Worm (Caenorhabditis elegans) whole organism, young adult: ENCODE data around the gene gei-13.

Experiments used
- B0019.2 ChIP-seq: fragments of 200-800 bp; sonication (Bioruptor generic); conservative IDR thresholded peaks from 2 replicates; pipeline ENCODE4 v1.3.6; 2022; ENCODE audit warnings: missing genetic modification reagents, missing genetic modification characterization, missing compliant biosample characterization
- D2030.7 ChIP-seq: fragments of 200-800 bp; sonication (Bioruptor generic); IDR thresholded peaks from 2 replicates; pipeline ENCODE4 v1.3.6; 2022; ENCODE audit warnings: missing genetic modification reagents, missing genetic modification characterization, missing compliant biosample characterization
- F39B2.1 ChIP-seq: fragments of 200-800 bp; sonication (Bioruptor generic); IDR thresholded peaks from 2 replicates; pipeline ENCODE4 v1.3.6; 2022; ENCODE audit warnings: missing genetic modification reagents, missing genetic modification characterization, missing compliant biosample characterization
- F57C9.4 ChIP-seq: sonication (generic microtip); optimal IDR thresholded peaks from 2 replicates; lab custom pipeline; 2017; ENCODE audit warnings: mild to moderate bottlenecking, missing genetic modification characterization, missing compliant biosample characterization
- K11D2.4 ChIP-seq: fragments of 200-800 bp; sonication (Bioruptor generic); IDR thresholded peaks from 2 replicates; pipeline ENCODE4 v1.3.6; 2022; ENCODE audit warnings: missing genetic modification reagents, missing genetic modification characterization, missing compliant biosample characterization
- T26A5.8 ChIP-seq: sonication (generic microtip); optimal IDR thresholded peaks from 2 replicates; lab custom pipeline; 2016; ENCODE audit warnings: missing genetic modification characterization, missing compliant biosample characterization
- Y53G8AR.9 ChIP-seq: fragments of 200-800 bp; sonication (Bioruptor generic); conservative IDR thresholded peaks from 2 replicates; pipeline ENCODE4 v1.3.6; 2022; ENCODE audit warnings: missing genetic modification reagents, missing genetic modification characterization, missing compliant biosample characterization
- ZK185.1 ChIP-seq: sonication (generic microtip); optimal IDR thresholded peaks from 2 replicates; lab custom pipeline; 2016; ENCODE audit warnings: mild to moderate bottlenecking, missing genetic modification characterization, missing compliant biosample characterization; ENCODE audit not compliant: poor library complexity, severe bottlenecking
- ama-1 ChIP-seq, 3 experiments: fragments of 150-350 bp in 1 of 3; sonication (generic microtip) in 2 of 3; optimal IDR thresholded peaks; 2 replicates each; lab custom pipeline; 2014 to 2018; ENCODE audit warnings: missing biosample characterization in 2 of 3, missing genetic modification characterization in 2 of 3, missing genetic modification reagents in 2 of 3
- aptf-2 ChIP-seq: fragments of 200-800 bp; sonication (Bioruptor generic); conservative IDR thresholded peaks from 2 replicates; pipeline ENCODE4 v1.3.6; 2022; ENCODE audit warnings: missing genetic modification reagents, missing genetic modification characterization, missing compliant biosample characterization
- aptf-3 ChIP-seq: fragments of 200-800 bp; sonication (Bioruptor generic); IDR thresholded peaks from 2 replicates; pipeline ENCODE4 v1.3.6; 2022; ENCODE audit warnings: missing genetic modification characterization, missing compliant biosample characterization
- athp-1 ChIP-seq: sonication (generic microtip); optimal IDR thresholded peaks from 2 replicates; lab custom pipeline; 2017; ENCODE audit warnings: mild to moderate bottlenecking, missing genetic modification characterization, missing compliant biosample characterization
- bed-2 ChIP-seq: fragments of 200-800 bp; sonication (Bioruptor generic); IDR thresholded peaks from 2 replicates; pipeline ENCODE4 v1.3.6; 2022; ENCODE audit warnings: missing genetic modification reagents, missing genetic modification characterization, missing compliant biosample characterization
- cebp-2 ChIP-seq: fragments of 200-800 bp; sonication (Bioruptor generic); IDR thresholded peaks from 2 replicates; pipeline ENCODE4 v1.3.6; 2022; ENCODE audit warnings: missing genetic modification characterization, missing compliant biosample characterization
- ceh-27 ChIP-seq: fragments of 200-800 bp; sonication (Bioruptor generic); optimal IDR thresholded peaks from 2 replicates; lab custom pipeline; 2018; ENCODE audit warnings: mild to moderate bottlenecking, missing genetic modification characterization, moderate library complexity, missing compliant biosample characterization
- ceh-79 ChIP-seq: sonication (generic microtip); optimal IDR thresholded peaks from 2 replicates; lab custom pipeline; 2017; ENCODE audit warnings: mild to moderate bottlenecking, missing genetic modification characterization, missing compliant biosample characterization
- ceh-91 ChIP-seq: fragments of 200-800 bp; sonication (Bioruptor generic); IDR thresholded peaks from 2 replicates; pipeline ENCODE4 v1.3.6; 2022; ENCODE audit warnings: missing genetic modification reagents, missing genetic modification characterization, missing compliant biosample characterization
- dox-1 ChIP-seq: fragments of 200-800 bp; sonication (Bioruptor generic); IDR thresholded peaks from 2 replicates; pipeline ENCODE4 v1.3.6; 2022; ENCODE audit warnings: missing genetic modification reagents, missing genetic modification characterization, missing compliant biosample characterization
- dpff-1 ChIP-seq: sonication (generic microtip); optimal IDR thresholded peaks from 2 replicates; lab custom pipeline; 2017; ENCODE audit warnings: mild to moderate bottlenecking, missing genetic modification characterization, missing compliant biosample characterization
- egl-18 ChIP-seq: fragments of 200-800 bp; sonication (Bioruptor generic); IDR thresholded peaks from 2 replicates; pipeline ENCODE4 v1.3.6; 2022; ENCODE audit warnings: missing genetic modification reagents, missing genetic modification characterization, missing compliant biosample characterization
- egrh-3 ChIP-seq: fragments of 200-800 bp; sonication (Bioruptor generic); IDR thresholded peaks from 2 replicates; pipeline ENCODE4 v1.3.6; 2022; ENCODE audit warnings: missing genetic modification reagents, missing genetic modification characterization, missing compliant biosample characterization
- ekl-4 ChIP-seq: fragments of 200-800 bp; sonication (Bioruptor generic); IDR thresholded peaks from 2 replicates; pipeline ENCODE4 v1.3.6; 2022; ENCODE audit warnings: missing genetic modification reagents, missing genetic modification characterization, missing compliant biosample characterization
- fkh-3 ChIP-seq: sonication (generic microtip); optimal IDR thresholded peaks from 2 replicates; lab custom pipeline; 2016; ENCODE audit warnings: mild to moderate bottlenecking, missing genetic modification characterization, missing compliant biosample characterization
- hmg-20 ChIP-seq: fragments of 200-800 bp; sonication (Bioruptor generic); IDR thresholded peaks from 2 replicates; pipeline ENCODE4 v1.3.6; 2022; ENCODE audit warnings: missing genetic modification reagents, missing genetic modification characterization, missing compliant biosample characterization
- hrde-1 ChIP-seq: sonication (generic microtip); optimal IDR thresholded peaks from 2 replicates; lab custom pipeline; 2016; ENCODE audit warnings: missing genetic modification characterization, mild to moderate bottlenecking, missing compliant biosample characterization, moderate library complexity, missing genotype, missing genetic modification reagents, borderline replicate concordance
- lag-1 ChIP-seq: fragments of 200-800 bp; sonication (Bioruptor generic); IDR thresholded peaks from 2 replicates; pipeline ENCODE4 v1.3.6; 2022; ENCODE audit warnings: missing genetic modification reagents, missing genetic modification characterization, missing compliant biosample characterization
- lin-26 ChIP-seq: fragments of 200-800 bp; sonication (Bioruptor generic); IDR thresholded peaks from 2 replicates; pipeline ENCODE4 v1.3.6; 2022; ENCODE audit warnings: missing genetic modification reagents, missing genetic modification characterization, missing compliant biosample characterization
- lir-1 ChIP-seq: fragments of 200-800 bp; sonication (Bioruptor generic); conservative IDR thresholded peaks from 2 replicates; pipeline ENCODE4 v1.3.6; 2022; ENCODE audit warnings: missing genetic modification reagents, missing genetic modification characterization, missing compliant biosample characterization
- lsl-1 ChIP-seq: fragments of 200-800 bp; sonication (Bioruptor generic); optimal IDR thresholded peaks from 2 replicates; lab custom pipeline; 2018; ENCODE audit warnings: mild to moderate bottlenecking, missing genetic modification characterization, moderate library complexity, missing compliant biosample characterization
- madf-10 ChIP-seq: sonication (generic microtip); optimal IDR thresholded peaks from 2 replicates; lab custom pipeline; 2016; ENCODE audit warnings: mild to moderate bottlenecking, missing genetic modification characterization, missing compliant biosample characterization
- madf-8 ChIP-seq: fragments of 200-800 bp; sonication (Bioruptor generic); conservative IDR thresholded peaks from 2 replicates; pipeline ENCODE4 v1.3.6; 2022; ENCODE audit warnings: missing genetic modification reagents, missing genetic modification characterization, missing compliant biosample characterization
- nfya-2 ChIP-seq: fragments of 200-800 bp; sonication (Bioruptor generic); IDR thresholded peaks from 2 replicates; pipeline ENCODE4 v1.3.6; 2022; ENCODE audit warnings: missing genetic modification reagents, missing genetic modification characterization, missing compliant biosample characterization
- nhr-179 ChIP-seq: sonication (generic microtip); optimal IDR thresholded peaks from 2 replicates; lab custom pipeline; 2016; ENCODE audit warnings: mild to moderate bottlenecking, missing genetic modification characterization, missing compliant biosample characterization
- nhr-90 ChIP-seq: sonication (generic microtip); optimal IDR thresholded peaks from 2 replicates; lab custom pipeline; 2016; ENCODE audit warnings: missing genotype, mild to moderate bottlenecking, missing genetic modification characterization, missing compliant biosample characterization
- repo-1 ChIP-seq: sonication (generic microtip); optimal IDR thresholded peaks from 2 replicates; lab custom pipeline; 2017; ENCODE audit warnings: mild to moderate bottlenecking, missing genetic modification characterization, missing compliant biosample characterization
- sdz-38 ChIP-seq: sonication (generic microtip); optimal IDR thresholded peaks from 2 replicates; lab custom pipeline; 2016; ENCODE audit warnings: missing genotype, missing genetic modification characterization, missing compliant biosample characterization
- sea-2 ChIP-seq: fragments of 200-800 bp; sonication (Bioruptor generic); IDR thresholded peaks from 2 replicates; pipeline ENCODE4 v1.3.6; 2022; ENCODE audit warnings: missing genetic modification characterization, missing compliant biosample characterization
- snpc-1.1 ChIP-seq: sonication (generic microtip); optimal IDR thresholded peaks from 2 replicates; lab custom pipeline; 2017; ENCODE audit warnings: missing genetic modification characterization, mild to moderate bottlenecking, missing compliant biosample characterization, antibody characterized with exemption, moderate library complexity, missing genotype, missing genetic modification reagents; ENCODE audit not compliant: insufficient read depth
- somi-1 ChIP-seq: fragments of 200-800 bp; sonication (Bioruptor generic); optimal IDR thresholded peaks from 2 replicates; lab custom pipeline; 2018; ENCODE audit warnings: mild to moderate bottlenecking, missing genetic modification characterization, missing compliant biosample characterization
- tlf-1 ChIP-seq: fragments of 200-800 bp; sonication (Bioruptor generic); optimal IDR thresholded peaks from 2 replicates; lab custom pipeline; 2018; ENCODE audit warnings: mild to moderate bottlenecking, missing genetic modification characterization, missing compliant biosample characterization
- zfh-2 ChIP-seq: fragments of 200-800 bp; sonication (Bioruptor generic); conservative IDR thresholded peaks from 2 replicates; pipeline ENCODE4 v1.3.6; 2022; ENCODE audit warnings: missing genetic modification reagents, missing genetic modification characterization, missing compliant biosample characterization
- ztf-25 ChIP-seq: fragments of 200-800 bp; sonication (Bioruptor generic); IDR thresholded peaks from 2 replicates; pipeline ENCODE4 v1.3.6; 2022; ENCODE audit warnings: missing genetic modification reagents, missing genetic modification characterization, missing compliant biosample characterization
- ztf-28 ChIP-seq: fragments of 200-800 bp; sonication (Bioruptor generic); IDR thresholded peaks from 2 replicates; pipeline ENCODE4 v1.3.6; 2022; ENCODE audit warnings: missing genetic modification reagents, missing genetic modification characterization, missing compliant biosample characterization

gei-13 gene

ce11 chrIII:9598168-9598567 is 38.7 kb downstream of the gei-13 start, which contains the start of gene F58A4.1:
F58A4.1 (plus strand) TSS chrIII:9598468.
- TF ChIP-seq fkh-3 (tag; lab: Kevin White, UChicago), result no peak
- TF ChIP-seq lag-1 (GFP tag; lab: Robert Waterston, UW), result no peak
- TF ChIP-seq athp-1 (tag; lab: Kevin White, UChicago), result no peak
- no peak for TF ChIP-seq nhr-90 (tag; lab: Kevin White, UChicago)
- no peak for TF ChIP-seq zfh-2 (GFP tag; lab: Robert Waterston, UW)
- TF ChIP-seq ekl-4 (GFP tag; lab: Robert Waterston, UW), result no peak
- no peak for TF ChIP-seq sea-2 (GFP tag; lab: Robert Waterston, UW)
- TF ChIP-seq dox-1 (GFP tag; lab: Robert Waterston, UW), result no peak
- no peak for TF ChIP-seq sdz-38
- no peak for TF ChIP-seq ZK185.1 (tag; lab: Kevin White, UChicago)
- no peak for TF ChIP-seq aptf-3 (GFP tag; lab: Robert Waterston, UW)
- TF ChIP-seq lir-1 (GFP tag; lab: Robert Waterston, UW), result no peak
- no peak for TF ChIP-seq egrh-3 (GFP tag; lab: Robert Waterston, UW)
- TF ChIP-seq T26A5.8 (tag; lab: Kevin White, UChicago), result no peak
- TF ChIP-seq ztf-28 (GFP tag; lab: Robert Waterston, UW), result no peak

ce11 chrIII:9597044-9597443 is 39.9 kb downstream of the gei-13 start, which contains the start of gene C48B4.12:
C48B4.12 (plus strand) TSS chrIII:9597344.
- no peak for TF ChIP-seq hrde-1 (tag; lab: Kevin White, UChicago)
- no peak for TF ChIP-seq madf-8 (GFP tag; lab: Robert Waterston, UW)
- no peak for TF ChIP-seq F57C9.4 (tag; lab: Kevin White, UChicago)
- no peak for TF ChIP-seq cebp-2
- TF ChIP-seq B0019.2 (GFP tag; lab: Robert Waterston, UW), result no peak
- TF ChIP-seq nhr-179 (tag; lab: Kevin White, UChicago), result no peak
- TF ChIP-seq madf-10 (tag; lab: Kevin White, UChicago), result no peak
- no peak for TF ChIP-seq hmg-20 (GFP tag; lab: Robert Waterston, UW)
- no peak for TF ChIP-seq tlf-1 (GFP tag; lab: Kevin White, UChicago)
- TF ChIP-seq ceh-27 (GFP tag; lab: Kevin White, UChicago), result no peak
- no peak for TF ChIP-seq fkh-3 (tag; lab: Kevin White, UChicago)
- no peak for TF ChIP-seq ama-1 (optimal IDR thresholded peaks at IDR 0.05; lab: Kevin White, UChicago)
- no peak for TF ChIP-seq ama-1 (GFP tag; optimal IDR thresholded peaks at IDR 0.05; lab: Kevin White, UChicago)
- TF ChIP-seq Y53G8AR.9 (GFP tag; lab: Robert Waterston, UW), result no peak
- TF ChIP-seq lin-26 (GFP tag; lab: Robert Waterston, UW), result no peak
- no peak for TF ChIP-seq repo-1 (tag; lab: Kevin White, UChicago)
- TF ChIP-seq somi-1 (GFP tag; lab: Kevin White, UChicago), result no peak
- TF ChIP-seq K11D2.4 (GFP tag; lab: Robert Waterston, UW), result no peak
- no peak for TF ChIP-seq bed-2 (GFP tag; lab: Robert Waterston, UW)

- no peak for TF ChIP-seq ceh-91 (GFP tag; lab: Robert Waterston, UW)
- TF ChIP-seq ceh-79, result no peak
- no peak for TF ChIP-seq nfya-2
- no peak for TF ChIP-seq dpff-1 (tag; lab: Kevin White, UChicago)
- no peak for TF ChIP-seq D2030.7 (GFP tag; lab: Robert Waterston, UW)
- no peak for TF ChIP-seq egl-18 (GFP tag; lab: Robert Waterston, UW)
- no peak for TF ChIP-seq aptf-2
- no peak for TF ChIP-seq B0019.2 (GFP tag; lab: Robert Waterston, UW)
- no peak for TF ChIP-seq snpc-1.1 (tag; lab: Kevin White, UChicago)
- TF ChIP-seq ztf-25 (GFP tag; lab: Robert Waterston, UW), result no peak
- TF ChIP-seq F57C9.4 (tag; lab: Kevin White, UChicago), result no peak
- no peak for TF ChIP-seq F39B2.1 (GFP tag; lab: Robert Waterston, UW)
- no peak for TF ChIP-seq lsl-1 (GFP tag; lab: Kevin White, UChicago)
- TF ChIP-seq, all 124 proteins: peak for 0
These were observed 41.4 kb downstream of the gei-13 start, which contains the start of gene rom-2 for ce11 chrIII:9595563-9595962. rom-2 (minus strand) TSS chrIII:9595663.
